Fruit fly (Drosophila melanogaster) whole organism, embryonic: Measurements from ENCODE around the gene mRpS2.
A peak's percentile ranks its signal among the peaks of the same experiment; 100 is the strongest.

Source experiments
- Asciz ChIP-seq: fragments of 200-800 bp; sonication (Bioruptor generic); optimal IDR thresholded peaks from 2 replicates; lab custom pipeline; 2017; ENCODE audit warnings: missing biosample characterization, mild to moderate bottlenecking, missing genetic modification characterization, missing genetic modification reagents
- Atf3 ChIP-seq: fragments of 200-800 bp; sonication (Bioruptor generic); optimal IDR thresholded peaks from 3 replicates; lab custom pipeline; 2016; ENCODE audit warnings: missing biosample characterization, missing genetic modification characterization
- Bdp1 ChIP-seq: fragments of 200-800 bp; sonication (Bioruptor generic); optimal IDR thresholded peaks from 3 replicates; lab custom pipeline; 2016; ENCODE audit warnings: missing biosample characterization, missing genetic modification characterization
- CG12236 ChIP-seq: fragments of 200-800 bp; sonication (Bioruptor generic); optimal IDR thresholded peaks from 2 replicates; lab custom pipeline; 2016; ENCODE audit warnings: missing biosample characterization, missing genetic modification characterization
- CG12299 ChIP-seq: fragments of 200-800 bp; sonication (Bioruptor generic); optimal IDR thresholded peaks from 2 replicates; lab custom pipeline; 2018; ENCODE audit warnings: missing biosample characterization, mild to moderate bottlenecking, missing genetic modification characterization
- CG13424 ChIP-seq: fragments of 200-800 bp; sonication (Bioruptor generic); optimal IDR thresholded peaks from 2 replicates; lab custom pipeline; 2019; ENCODE audit warnings: missing biosample characterization, mild to moderate bottlenecking, missing genetic modification characterization, moderate library complexity
- CG14441 ChIP-seq: fragments of 200-800 bp; sonication (Bioruptor generic); IDR thresholded peaks from 2 replicates; pipeline ENCODE4 v1.3.6; 2022; ENCODE audit warnings: missing biosample characterization, missing genetic modification characterization
- CG14667 ChIP-seq: fragments of 200-800 bp; sonication (Bioruptor generic); IDR thresholded peaks from 2 replicates; pipeline ENCODE4 v1.3.6; 2022; ENCODE audit warnings: missing biosample characterization, missing genetic modification characterization
- CG15269 ChIP-seq: fragments of 200-800 bp; sonication (Bioruptor generic); optimal IDR thresholded peaks from 2 replicates; lab custom pipeline; 2018; ENCODE audit warnings: missing biosample characterization, mild to moderate bottlenecking, missing genetic modification characterization, moderate library complexity
- CG15601 ChIP-seq: fragments of 200-800 bp; sonication (Bioruptor generic); optimal IDR thresholded peaks from 3 replicates; lab custom pipeline; 2019; ENCODE audit warnings: missing biosample characterization, mild to moderate bottlenecking, missing genetic modification characterization, moderate library complexity
- CG16863 ChIP-seq: fragments of 200-800 bp; sonication (Bioruptor generic); optimal IDR thresholded peaks from 3 replicates; lab custom pipeline; 2016; ENCODE audit warnings: missing biosample characterization, missing genetic modification characterization
- CG2202 ChIP-seq: fragments of 200-800 bp; sonication (Bioruptor generic); optimal IDR thresholded peaks from 2 replicates; lab custom pipeline; 2018; ENCODE audit warnings: missing biosample characterization, mild to moderate bottlenecking, missing genetic modification characterization
- CG3065 ChIP-seq: fragments of 200-800 bp; sonication (Bioruptor generic); optimal IDR thresholded peaks from 2 replicates; lab custom pipeline; 2016; ENCODE audit warnings: missing biosample characterization, missing genetic modification characterization
- CG33557 ChIP-seq: fragments of 200-800 bp; sonication (Bioruptor generic); optimal IDR thresholded peaks from 2 replicates; lab custom pipeline; 2019; ENCODE audit warnings: missing biosample characterization, mild to moderate bottlenecking, missing genetic modification characterization, moderate library complexity
- CG34224 ChIP-seq: fragments of 200-800 bp; sonication (Bioruptor generic); IDR thresholded peaks from 3 replicates; pipeline ENCODE4 v1.3.6; 2022; ENCODE audit warnings: missing biosample characterization, missing genetic modification characterization; ENCODE audit not compliant: partially characterized antibody
- CG3726 ChIP-seq: fragments of 200-800 bp; sonication (Bioruptor generic); IDR thresholded peaks from 3 replicates; pipeline ENCODE4, ENCODE4 v1.3.6; 2022; ENCODE audit warnings: missing biosample characterization, missing genetic modification characterization
- CG3847 ChIP-seq: fragments of 200-800 bp; sonication (Bioruptor generic); IDR thresholded peaks from 2 replicates; pipeline ENCODE4 v1.3.6; 2022; ENCODE audit warnings: missing biosample characterization, missing genetic modification characterization
- CG42726 ChIP-seq: fragments of 200-800 bp; sonication (Bioruptor generic); IDR thresholded peaks from 2 replicates; pipeline ENCODE4 v1.3.6; 2022; ENCODE audit warnings: missing biosample characterization, missing genetic modification characterization; ENCODE audit not compliant: partially characterized antibody
- CG6654 ChIP-seq: fragments of 200-800 bp; sonication (Bioruptor generic); optimal IDR thresholded peaks from 2 replicates; lab custom pipeline; 2017; ENCODE audit warnings: missing biosample characterization, mild to moderate bottlenecking, missing genetic modification characterization
- CG9727 ChIP-seq: fragments of 200-800 bp; sonication (Bioruptor generic); optimal IDR thresholded peaks from 3 replicates; lab custom pipeline; 2017; ENCODE audit warnings: missing biosample characterization, mild to moderate bottlenecking, missing genetic modification characterization
- CG9876 ChIP-seq: fragments of 200-800 bp; sonication (Bioruptor generic); optimal IDR thresholded peaks from 2 replicates; lab custom pipeline; 2016; ENCODE audit warnings: missing biosample characterization, missing genetic modification characterization
- CTCF ChIP-seq: fragments of 200-800 bp; sonication (Bioruptor generic); optimal IDR thresholded peaks from 2 replicates; lab custom pipeline; 2017; ENCODE audit warnings: missing biosample characterization, mild to moderate bottlenecking, missing genetic modification characterization, moderate library complexity
- E2f1 ChIP-seq: fragments of 200-800 bp; sonication (Bioruptor generic); IDR thresholded peaks from 2 replicates; pipeline ENCODE4 v1.3.6; 2022; ENCODE audit warnings: missing biosample characterization, missing genetic modification characterization
- Eip74EF ChIP-seq, 2 experiments: fragments of 200-800 bp in 1 of 2; fragments of >200 bp in 1 of 2; sonication (Bioruptor generic) in 1 of 2; optimal IDR thresholded peaks; 2 replicates each; lab custom pipeline; 2017 to 2019; ENCODE audit warnings: missing biosample characterization in 2 of 2, missing genetic modification characterization in 2 of 2, mild to moderate bottlenecking in 1 of 2, moderate library complexity in 1 of 2
- H15 ChIP-seq: fragments of 200-800 bp; sonication (Bioruptor generic); IDR thresholded peaks from 3 replicates; pipeline ENCODE4 v1.3.6; 2022; ENCODE audit warnings: missing biosample characterization, missing genetic modification characterization
- Hand ChIP-seq: fragments of 200-800 bp; sonication (Bioruptor generic); optimal IDR thresholded peaks from 2 replicates; lab custom pipeline; 2017; ENCODE audit warnings: mild to moderate bottlenecking, missing biosample characterization, missing genetic modification reagents, missing genetic modification characterization
- Lpt ChIP-seq: fragments of >200 bp; optimal IDR thresholded peaks from 2 replicates; lab custom pipeline; 2018; ENCODE audit warnings: missing biosample characterization, missing genetic modification characterization
- Mad ChIP-seq: fragments of 200-800 bp; sonication (Bioruptor generic); optimal IDR thresholded peaks from 2 replicates; lab custom pipeline; 2016; ENCODE audit warnings: missing biosample characterization, missing genetic modification characterization
- PHDP ChIP-seq: fragments of 200-800 bp; sonication (Bioruptor generic); optimal IDR thresholded peaks from 3 replicates; lab custom pipeline; 2018; ENCODE audit warnings: missing biosample characterization, mild to moderate bottlenecking, missing genetic modification characterization, moderate library complexity
- Pdp1 ChIP-seq, 2 experiments: fragments of 200-800 bp; sonication (Bioruptor generic); optimal IDR thresholded peaks; 3 replicates each; lab custom pipeline; 2016; ENCODE audit warnings: missing biosample characterization in 2 of 2, missing genetic modification characterization in 2 of 2, mild to moderate bottlenecking in 1 of 2, moderate library complexity in 1 of 2
- Scr ChIP-seq: fragments of 200-800 bp; sonication (Bioruptor generic); IDR thresholded peaks from 2 replicates; pipeline ENCODE4 v1.3.6; 2022; ENCODE audit warnings: missing biosample characterization, missing genetic modification characterization; ENCODE audit not compliant: partially characterized antibody
- Side ChIP-seq: fragments of 200-800 bp; sonication (Bioruptor generic); optimal IDR thresholded peaks from 2 replicates; lab custom pipeline; 2016; ENCODE audit warnings: missing biosample characterization, missing genetic modification characterization
- Sin3A ChIP-seq: fragments of >200 bp; optimal IDR thresholded peaks from 2 replicates; lab custom pipeline; 2018
- Stat92E ChIP-seq, 3 experiments: fragments of >200 bp in 2 of 3; fragments of 200-800 bp in 1 of 3; sonication (Bioruptor generic) in 1 of 3; optimal IDR thresholded peaks; 2 replicates each; lab custom pipeline; 2017 to 2019; ENCODE audit warnings: missing biosample characterization in 3 of 3, missing genetic modification characterization in 3 of 3, mild to moderate bottlenecking in 1 of 3, moderate library complexity in 1 of 3
- Xrp1 ChIP-seq: fragments of 200-800 bp; sonication (Bioruptor generic); IDR thresholded peaks from 2 replicates; pipeline ENCODE4 v1.3.6; 2022; ENCODE audit warnings: missing biosample characterization, missing genetic modification characterization
- cg ChIP-seq: fragments of 200-800 bp; sonication (Bioruptor generic); optimal IDR thresholded peaks from 3 replicates; lab custom pipeline; 2019; ENCODE audit warnings: missing biosample characterization, mild to moderate bottlenecking, missing genetic modification characterization, moderate library complexity
- crc ChIP-seq: fragments of 200-800 bp; sonication (Bioruptor generic); optimal IDR thresholded peaks from 2 replicates; lab custom pipeline; 2016; ENCODE audit warnings: missing biosample characterization, missing genetic modification characterization
- danr ChIP-seq: fragments of 200-800 bp; sonication (Bioruptor generic); IDR thresholded peaks from 2 replicates; pipeline ENCODE4 v1.3.6; 2022; ENCODE audit warnings: missing biosample characterization, missing genetic modification characterization
- ems ChIP-seq: fragments of 200-800 bp; sonication (Bioruptor generic); optimal IDR thresholded peaks from 3 replicates; lab custom pipeline; 2016; ENCODE audit warnings: missing biosample characterization, missing genetic modification characterization
- eve ChIP-seq, 2 experiments: fragments of >200 bp; optimal IDR thresholded peaks; 2 replicates each; lab custom pipeline; 2017; ENCODE audit warnings: missing biosample characterization in 2 of 2, missing genetic modification characterization in 2 of 2
- gcm ChIP-seq: fragments of 200-800 bp; sonication (Bioruptor generic); optimal IDR thresholded peaks from 2 replicates; lab custom pipeline; 2019; ENCODE audit warnings: missing biosample characterization, mild to moderate bottlenecking, missing genetic modification characterization, moderate library complexity
- hb ChIP-seq: fragments of 200-800 bp; sonication (Bioruptor generic); IDR thresholded peaks from 3 replicates; pipeline ENCODE4 v1.3.6; 2022; ENCODE audit warnings: missing biosample characterization, missing genetic modification characterization; ENCODE audit not compliant: partially characterized antibody
- ken ChIP-seq: fragments of 200-800 bp; sonication (Bioruptor generic); IDR thresholded peaks from 3 replicates; pipeline ENCODE4 v1.3.6; 2022; ENCODE audit warnings: missing biosample characterization, missing genetic modification characterization
- mirr ChIP-seq: fragments of 200-800 bp; sonication (Bioruptor generic); optimal IDR thresholded peaks from 3 replicates; lab custom pipeline; 2018; ENCODE audit warnings: missing biosample characterization, mild to moderate bottlenecking, missing genetic modification characterization
- peb ChIP-seq: fragments of 200-800 bp; sonication (Bioruptor generic); IDR thresholded peaks from 2 replicates; pipeline ENCODE4 v1.3.6; 2022; ENCODE audit warnings: missing biosample characterization, missing genetic modification characterization
- pita ChIP-seq: fragments of 200-800 bp; sonication (Bioruptor generic); optimal IDR thresholded peaks from 2 replicates; lab custom pipeline; 2017; ENCODE audit warnings: missing biosample characterization, mild to moderate bottlenecking, missing genetic modification characterization
- ranshi ChIP-seq: fragments of 200-800 bp; sonication (Bioruptor generic); IDR thresholded peaks from 2 replicates; pipeline ENCODE4 v1.3.6; 2022; ENCODE audit warnings: missing biosample characterization, missing genetic modification characterization
- sisA ChIP-seq: fragments of 200-800 bp; sonication (Bioruptor generic); IDR thresholded peaks from 2 replicates; pipeline ENCODE4 v1.3.6; 2022; ENCODE audit warnings: missing biosample characterization, missing genetic modification characterization
- slbo ChIP-seq: fragments of 200-800 bp; sonication (Bioruptor generic); IDR thresholded peaks from 2 replicates; pipeline ENCODE4 v1.3.6; 2022; ENCODE audit warnings: missing biosample characterization, missing genetic modification characterization
- tin ChIP-seq: fragments of 200-800 bp; sonication (Bioruptor generic); optimal IDR thresholded peaks from 3 replicates; lab custom pipeline; 2016; ENCODE audit warnings: missing biosample characterization, missing genetic modification characterization
- ttk ChIP-seq: fragments of 200-800 bp; sonication (Bioruptor generic); IDR thresholded peaks from 2 replicates; pipeline ENCODE4 v2.1.2; 2022; ENCODE audit warnings: missing biosample characterization, missing genetic modification characterization
- unpg ChIP-seq: fragments of 200-800 bp; sonication (Bioruptor generic); optimal IDR thresholded peaks from 3 replicates; lab custom pipeline; 2018; ENCODE audit warnings: missing biosample characterization, mild to moderate bottlenecking, missing genetic modification characterization, moderate library complexity

mRpS2 gene

DNA sequence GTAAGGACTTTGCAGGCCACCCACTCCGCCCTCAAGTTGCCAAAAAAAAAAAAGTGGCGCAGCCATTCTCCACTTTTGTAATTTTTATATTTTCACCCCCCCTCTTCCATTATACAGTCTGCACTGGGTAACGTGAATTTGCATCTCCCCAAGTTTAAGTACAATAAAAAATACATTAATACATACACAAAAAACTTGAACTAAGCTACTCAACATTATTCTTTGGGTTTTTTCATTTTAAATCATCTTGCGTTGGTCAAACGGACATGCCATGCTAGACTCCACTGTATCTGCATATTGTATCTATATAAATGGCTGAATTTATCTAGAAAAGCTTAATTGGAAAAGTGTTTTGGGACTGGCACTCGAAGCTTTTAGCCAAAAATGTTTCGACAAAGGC lies 11.3 kb upstream of the mRpS2 start (continued):
- TF ChIP-seq Lpt (no peak), CG14441 (GFP tag; lab: Robert Waterston, UW) (peak; percentile 79), CG33557 (GFP tag; lab: Kevin White, UChicago) (no peak), Atf3 (GFP tag; lab: Kevin White, UChicago) (no peak), Mad (GFP tag; lab: Kevin White, UChicago) (no peak), CG14667 (GFP tag; lab: Robert Waterston, UW) (peak; percentile 54), Stat92E (GFP tag; optimal IDR thresholded peaks at IDR 0.05; lab: Kevin White, UChicago) (no peak), eve (GFP tag; optimal IDR thresholded peaks at IDR 0.05; lab: Kevin White, UChicago) (no peak), Bdp1 (GFP tag; lab: Kevin White, UChicago) (no peak), CG3847 (no peak), H15 (GFP tag; lab: Robert Waterston, UW) (peak; percentile 67; the same call in 2 of the 3 replicates), Sin3A (no peak), CG3065 (GFP tag; lab: Kevin White, UChicago) (no peak), PHDP (tag; lab: Kevin White, UChicago) (no peak), peb (GFP tag; lab: Robert Waterston, UW) (no peak), mirr (GFP tag; lab: Kevin White, UChicago) (no peak), ken (GFP tag; lab: Robert Waterston, UW) (no peak), CTCF (GFP tag; lab: Kevin White, UChicago) (no peak), CG6654 (no peak), Pdp1 (GFP tag; optimal IDR thresholded peaks at IDR 0.05; lab: Kevin White, UChicago) (no peak), Asciz (GFP tag; lab: Kevin White, UChicago) (no peak), E2f1 (GFP tag; lab: Robert Waterston, UW) (peak; percentile 50; the same call in 1 of the 2 replicates), CG3726 (GFP tag; lab: Robert Waterston, UW) (no peak), CG15601 (tag; lab: Kevin White, UChicago) (no peak), CG9876 (GFP tag; lab: Kevin White, UChicago) (no peak), CG42726 (GFP tag; lab: Robert Waterston, UW) (no peak), gcm (GFP tag; lab: Kevin White, UChicago) (no peak), Side (no peak), sisA (GFP tag; lab: Robert Waterston, UW) (peak; percentile 58), CG16863 (GFP tag; lab: Kevin White, UChicago) (no peak), hb (GFP tag; lab: Robert Waterston, UW) (no peak), Xrp1 (peak; percentile 66), crc (GFP tag; lab: Kevin White, UChicago) (no peak), Hand (GFP tag; lab: Kevin White, UChicago) (no peak), slbo (GFP tag; lab: Robert Waterston, UW) (peak; percentile 65), CG9727 (GFP tag; lab: Kevin White, UChicago) (peak; percentile 4), CG34224 (no peak), unpg (GFP tag; lab: Kevin White, UChicago) (no peak), CG12299 (tag; lab: Kevin White, UChicago) (no peak), cg (GFP tag; lab: Kevin White, UChicago) (no peak), CG12236 (GFP tag; lab: Kevin White, UChicago) (no peak), CG15269 (no peak), ems (no peak), ranshi (GFP tag; lab: Robert Waterston, UW) (peak; percentile 17; the same call in 1 of the 2 replicates), ttk (GFP tag; lab: Robert Waterston, UW) (no peak), CG2202 (no peak), tin (GFP tag; lab: Kevin White, UChicago) (no peak), Scr (GFP tag; lab: Robert Waterston, UW) (no peak), CG13424 (tag; lab: Kevin White, UChicago) (peak; percentile 19), pita (GFP tag; lab: Kevin White, UChicago) (no peak), danr (GFP tag; lab: Robert Waterston, UW) (no peak), Eip74EF (GFP tag; optimal IDR thresholded peaks at IDR 0.05; lab: Kevin White, UChicago) (no peak)
